Worm (Caenorhabditis elegans): ENCODE measurements around the gene C15B12.8.

The C15B12.8 gene

ce11 chrX:6518537-6518936, 44.5 kb downstream of the C15B12.8 start, which contains the start of gene ets-4 (continued):
- peak; percentile 47 for TF ChIP-seq tlf-1 (GFP tag; optimal IDR thresholded peaks at IDR 0.05)
- no peak for TF ChIP-seq zim-3 (tag; optimal IDR thresholded peaks at IDR 0.05)
- no peak for TF ChIP-seq egl-18 (GFP tag; IDR thresholded peaks at IDR 0.05)
- no peak for TF ChIP-seq aptf-3 (GFP tag; IDR thresholded peaks at IDR 0.05)
- no peak for TF ChIP-seq egrh-3 (GFP tag; IDR thresholded peaks at IDR 0.05)
- TF ChIP-seq F57A8.1 (GFP tag; optimal IDR thresholded peaks at IDR 0.05): no peak
- peak; percentile 96 for TF ChIP-seq nhr-80 (tag; optimal IDR thresholded peaks at IDR 0.05)
- no peak for TF ChIP-seq C06A6.2 (GFP tag; conservative IDR thresholded peaks at IDR 0.05)
- TF ChIP-seq lsy-27 (tag; optimal IDR thresholded peaks at IDR 0.05; ENCODE audit: borderline replicate concordance, insufficient read depth): no peak
- no peak for TF ChIP-seq lir-1 (GFP tag; conservative IDR thresholded peaks at IDR 0.05)
- TF ChIP-seq egl-44 (GFP tag; IDR thresholded peaks at IDR 0.05): 0 out of 2 replicates have a peak, but pooled peaks have one; percentile 34
- no peak for TF ChIP-seq snpc-1.3 (tag; optimal IDR thresholded peaks at IDR 0.05; ENCODE audit: insufficient read depth)
- no peak for TF ChIP-seq lag-1 (GFP tag; IDR thresholded peaks at IDR 0.05)
- TF ChIP-seq nfya-2 (GFP tag; IDR thresholded peaks at IDR 0.05): no peak
- TF ChIP-seq nhr-90 (tag; optimal IDR thresholded peaks at IDR 0.05): peak; percentile 22
- TF ChIP-seq sptf-2 (GFP tag; optimal IDR thresholded peaks at IDR 0.05): no peak
- peak; percentile 18; the same call in 1 of the 2 replicates for TF ChIP-seq cebp-1 (GFP tag; IDR thresholded peaks at IDR 0.05)
- peak; percentile 62 for TF ChIP-seq cebp-1 (tag; optimal IDR thresholded peaks at IDR 0.05)
- peak; percentile 79 to 80 for TF ChIP-seq let-607 (tag; optimal IDR thresholded peaks at IDR 0.05)

ce11 chrX:6519473-6519872, 45.4 kb downstream of the C15B12.8 start:
- TF ChIP-seq bed-1 (GFP tag; IDR thresholded peaks at IDR 0.05): no peak
- no peak for TF ChIP-seq let-607 (tag; optimal IDR thresholded peaks at IDR 0.05)
- no peak for TF ChIP-seq nhr-80 (tag; optimal IDR thresholded peaks at IDR 0.05)

- TF ChIP-seq hsf-1 (GFP tag; IDR thresholded peaks at IDR 0.05) (no peak), madf-3 (GFP tag; IDR thresholded peaks at IDR 0.05) (0 out of 2 replicates have a peak, but pooled peaks have one; percentile 70), F37B4.10 (GFP tag; IDR thresholded peaks at IDR 0.05) (no peak)
Measured at ce11 chrX:6519946-6520345, 45.9 kb downstream of the C15B12.8 start.

ce11 chrX:6520644-6521043, 46.6 kb downstream of the C15B12.8 start:
- no peak for TF ChIP-seq rpc-1 (optimal IDR thresholded peaks at IDR 0.05)
- no peak for TF ChIP-seq rpc-1 (tag; optimal IDR thresholded peaks at IDR 0.05)
- TF ChIP-seq B0336.3 (GFP tag; IDR thresholded peaks at IDR 0.05): no peak
- TF ChIP-seq attf-5 (GFP tag; optimal IDR thresholded peaks at IDR 0.05): no peak
- peak; percentile 6 for TF ChIP-seq nhr-90 (tag; optimal IDR thresholded peaks at IDR 0.05)
- no peak for TF ChIP-seq ztf-18 (tag; optimal IDR thresholded peaks at IDR 0.05)
- no peak for TF ChIP-seq Y53F4B.3 (GFP tag; IDR thresholded peaks at IDR 0.05)
- TF ChIP-seq ceh-91 (GFP tag; IDR thresholded peaks at IDR 0.05): no peak
- TF ChIP-seq madf-8 (GFP tag; conservative IDR thresholded peaks at IDR 0.05): no peak
- no peak for TF ChIP-seq rcor-1 (GFP tag; IDR thresholded peaks at IDR 0.05)
- TF ChIP-seq let-607 (tag; optimal IDR thresholded peaks at IDR 0.05): peak in 1 of 2 experiments; percentile 47
- TF ChIP-seq F57C9.4 (tag; optimal IDR thresholded peaks at IDR 0.05): no peak
- peak; percentile 72 for TF ChIP-seq ets-4 (GFP tag; optimal IDR thresholded peaks at IDR 0.05)
- peak; percentile 60 for TF ChIP-seq unc-62 (GFP tag; optimal IDR thresholded peaks at IDR 0.05)
- TF ChIP-seq lin-54 (GFP tag; optimal IDR thresholded peaks at IDR 0.05): peak; percentile 16
- TF ChIP-seq pbrm-1 (GFP tag; IDR thresholded peaks at IDR 0.05): no peak
- no peak for TF ChIP-seq repo-1 (tag; optimal IDR thresholded peaks at IDR 0.05)
- no peak for TF ChIP-seq nfyb-1 (GFP tag; IDR thresholded peaks at IDR 0.05)
- TF ChIP-seq madf-6 (GFP tag; IDR thresholded peaks at IDR 0.05): no peak
- TF ChIP-seq cebp-1 (GFP tag; IDR thresholded peaks at IDR 0.05): peak; percentile 11; the same call in 1 of the 2 replicates
- TF ChIP-seq cebp-1 (tag; optimal IDR thresholded peaks at IDR 0.05): peak; percentile 54
- TF ChIP-seq Y79H2A.3 (GFP tag; conservative IDR thresholded peaks at IDR 0.05): no peak
- no peak for TF ChIP-seq F22D6.2 (tag; optimal IDR thresholded peaks at IDR 0.05)
- no peak for TF ChIP-seq xnd-1 (tag; optimal IDR thresholded peaks at IDR 0.05)
- TF ChIP-seq nhr-80 (tag; optimal IDR thresholded peaks at IDR 0.05): peak; percentile 52
- TF ChIP-seq hsf-1 (GFP tag; IDR thresholded peaks at IDR 0.05): peak; percentile 11; the same call in 1 of the 2 replicates
- TF ChIP-seq Y95B8A.8 (GFP tag; IDR thresholded peaks at IDR 0.05): no peak

Data from whole organism, young adult.